Worm (Caenorhabditis elegans): Measurements from ENCODE around the gene F23H12.10.

DNA sequence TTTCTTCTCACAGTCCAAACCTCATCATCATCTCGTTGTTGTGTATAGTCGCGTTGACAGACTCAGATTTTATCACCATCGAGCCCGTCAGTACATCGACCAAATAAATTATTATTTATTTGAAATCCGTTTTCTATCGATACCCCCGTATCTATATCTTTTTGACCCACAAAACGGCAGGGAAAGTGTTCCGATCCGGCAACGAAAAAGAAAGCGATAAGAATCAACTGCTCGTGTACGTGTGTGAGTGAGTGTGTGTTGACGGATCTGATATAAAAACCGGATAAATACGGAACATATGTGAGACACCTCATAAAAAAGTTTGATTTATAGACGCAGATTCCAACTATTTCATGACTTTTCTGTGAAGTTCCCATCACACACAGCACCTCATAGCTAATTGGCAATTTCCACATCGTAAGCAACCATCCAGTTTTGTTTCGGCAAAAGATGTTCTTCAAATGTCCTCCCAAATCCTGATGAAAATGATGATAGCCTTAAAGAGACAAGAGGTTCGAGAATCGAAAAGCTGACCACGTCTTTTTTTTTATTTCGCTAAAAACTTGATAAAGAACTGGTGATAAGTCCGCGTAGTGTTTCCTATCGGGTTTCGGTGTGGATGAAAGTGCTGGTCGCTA is 19.8 kb downstream of the F23H12.10 start:
- no peak for TF ChIP-seq cog-1 (tag; optimal IDR thresholded peaks at IDR 0.05)
- TF ChIP-seq klf-2 (GFP tag; conservative IDR thresholded peaks at IDR 0.05), result no peak
- TF ChIP-seq ref-1 (GFP tag; conservative IDR thresholded peaks at IDR 0.05), result no peak
- TF ChIP-seq T22C8.4 (GFP tag; IDR thresholded peaks at IDR 0.05), result no peak
- TF ChIP-seq med-1 (GFP tag; optimal IDR thresholded peaks at IDR 0.05; ENCODE audit: insufficient read depth), result no peak
- peak; percentile 54; the same call in 1 of the 2 replicates for TF ChIP-seq flt-1 (GFP tag; IDR thresholded peaks at IDR 0.05)
- TF ChIP-seq tab-1 (GFP tag; IDR thresholded peaks at IDR 0.05), result no peak
- no peak for TF ChIP-seq ztf-23 (GFP tag; IDR thresholded peaks at IDR 0.05)
- TF ChIP-seq ztf-29 (GFP tag; IDR thresholded peaks at IDR 0.05), result no peak
